Fruit fly (Drosophila melanogaster) Kc167 (cell line): Measurements from ENCODE around the gene Cpr76Bd.

Experiments
- Myc ChIP-seq: fragments of >200 bp; optimal IDR thresholded peaks from 2 replicates; lab custom pipeline; 2017; ENCODE audit warnings: missing external identifiers
- Sin3A ChIP-seq: fragments of >200 bp; optimal IDR thresholded peaks from 2 replicates; lab custom pipeline; 2018; ENCODE audit warnings: missing external identifiers
- h ChIP-seq: fragments of >200 bp; optimal IDR thresholded peaks from 3 replicates; lab custom pipeline; 2018; ENCODE audit warnings: missing external identifiers
- insv ChIP-seq: fragments of >200 bp; optimal IDR thresholded peaks from 3 replicates; lab custom pipeline; 2018; ENCODE audit warnings: missing external identifiers
- psq ChIP-seq: fragments of >200 bp; optimal IDR thresholded peaks from 2 replicates; lab custom pipeline; 2017; ENCODE audit warnings: missing external identifiers
- ttk ChIP-seq: sonication (Bioruptor generic); optimal IDR thresholded peaks from 2 replicates; lab custom pipeline; 2017; ENCODE audit warnings: missing external identifiers

- TF ChIP-seq Myc, result no peak
- no peak for TF ChIP-seq insv
- no peak for TF ChIP-seq psq
- no peak for TF ChIP-seq h
- TF ChIP-seq ttk (lab: Kevin White, UChicago), result no peak
- no peak for TF ChIP-seq Sin3A (lab: Kevin White, UChicago)
Observed at dm6 chr3L:19497135-19497534, 35.4 kb upstream of the Cpr76Bd start.
